Worm (Caenorhabditis elegans) whole organism, L4 larva: ENCODE data around the gene npr-43.

Source experiments
- aly-2 ChIP-seq: sonication (generic microtip); optimal IDR thresholded peaks from 2 replicates; lab custom pipeline; 2018; ENCODE audit warnings: missing biosample characterization, missing genetic modification characterization
- ama-1 ChIP-seq: fragments of 150-350 bp; optimal IDR thresholded peaks from 2 replicates; lab custom pipeline; 2014; ENCODE audit warnings: inconsistent platforms, mixed read lengths
- ceh-62 ChIP-seq: sonication (generic microtip); optimal IDR thresholded peaks from 2 replicates; lab custom pipeline; 2017; ENCODE audit warnings: missing biosample characterization, missing genetic modification characterization
- ceh-82 ChIP-seq: sonication (generic microtip); optimal IDR thresholded peaks from 2 replicates; lab custom pipeline; 2017; ENCODE audit warnings: missing biosample characterization, missing genetic modification characterization
- gei-8 ChIP-seq: fragments of 200-800 bp; sonication (Bioruptor generic); optimal IDR thresholded peaks from 2 replicates; lab custom pipeline; 2018; ENCODE audit warnings: mild to moderate bottlenecking, missing genetic modification characterization, missing compliant biosample characterization
- hif-1 ChIP-seq, 2 experiments: sonication (generic microtip); optimal IDR thresholded peaks; 2 replicates each; lab custom pipeline; 2016 to 2017; ENCODE audit warnings: missing compliant biosample characterization in 2 of 2, missing genetic modification characterization in 2 of 2, missing genetic modification reagents in 2 of 2, missing genotype in 2 of 2, mild to moderate bottlenecking in 1 of 2
- lsy-2 ChIP-seq, 2 experiments: fragments of 150-350 bp in 1 of 2; sonication (generic microtip) in 1 of 2; optimal IDR thresholded peaks; 2 replicates each; lab custom pipeline; 2014 to 2017; ENCODE audit warnings: missing biosample characterization in 2 of 2, missing genetic modification characterization in 2 of 2
- madf-5 ChIP-seq, 2 experiments: fragments of 200-800 bp; sonication (Bioruptor generic); IDR thresholded peaks; 2 replicates each; pipeline ENCODE4 v1.3.6; 2022; ENCODE audit warnings: missing compliant biosample characterization in 2 of 2, missing genetic modification characterization in 2 of 2
- nhr-28 ChIP-seq: fragments of 150-350 bp; optimal IDR thresholded peaks from 2 replicates; lab custom pipeline; 2014; ENCODE audit warnings: missing biosample characterization, missing genetic modification characterization
- nhr-77 ChIP-seq: fragments of 150-350 bp; optimal IDR thresholded peaks from 2 replicates; lab custom pipeline; 2014; ENCODE audit warnings: missing biosample characterization, missing genetic modification characterization

ce11 chrV:14394743-14395142 lies 15.9 kb upstream of the npr-43 start, which contains the start of gene C15H11.13:
- no peak for TF ChIP-seq ceh-62 (tag; lab: Kevin White, UChicago)
- no peak for TF ChIP-seq ama-1 (lab: Kevin White, UChicago)
- TF ChIP-seq nhr-77 (tag; lab: Kevin White, UChicago) = no peak
- no peak for TF ChIP-seq hif-1 (tag; optimal IDR thresholded peaks at IDR 0.05; lab: Kevin White, UChicago)
- TF ChIP-seq ceh-82 (tag; lab: Kevin White, UChicago) = no peak
- TF ChIP-seq madf-5 (GFP tag; IDR thresholded peaks at IDR 0.05; lab: Robert Waterston, UW) = no peak
- TF ChIP-seq gei-8 (GFP tag; lab: Kevin White, UChicago) = no peak
- no peak for TF ChIP-seq lsy-2 (tag; optimal IDR thresholded peaks at IDR 0.05; lab: Kevin White, UChicago)
- TF ChIP-seq aly-2 (tag; lab: Kevin White, UChicago) = no peak
- TF ChIP-seq nhr-28 (tag; lab: Kevin White, UChicago) = no peak
